Fruit fly (Drosophila melanogaster) whole organism, embryonic: ENCODE data around the gene Pex16.

ENCODE experiments used
- B-H2 ChIP-seq: fragments of 200-800 bp; sonication (Bioruptor generic); optimal IDR thresholded peaks from 2 replicates; lab custom pipeline; 2018; ENCODE audit warnings: missing biosample characterization, mild to moderate bottlenecking, missing genetic modification characterization
- Bdp1 ChIP-seq: fragments of 200-800 bp; sonication (Bioruptor generic); optimal IDR thresholded peaks from 3 replicates; lab custom pipeline; 2016; ENCODE audit warnings: missing biosample characterization, missing genetic modification characterization
- CG10959 ChIP-seq: fragments of 200-800 bp; sonication (Bioruptor generic); IDR thresholded peaks from 2 replicates; pipeline ENCODE4 v1.3.6; 2022; ENCODE audit warnings: missing biosample characterization, missing genetic modification characterization
- CG10979 ChIP-seq: fragments of 200-800 bp; sonication (Bioruptor generic); optimal IDR thresholded peaks from 2 replicates; lab custom pipeline; 2018; ENCODE audit warnings: missing biosample characterization, mild to moderate bottlenecking, missing genetic modification characterization, moderate library complexity
- CG11093 ChIP-seq: fragments of 200-800 bp; sonication (Bioruptor generic); IDR thresholded peaks from 3 replicates; pipeline ENCODE4 v1.3.6; 2022; ENCODE audit warnings: missing biosample characterization, missing genetic modification characterization
- CG12236 ChIP-seq: fragments of 200-800 bp; sonication (Bioruptor generic); optimal IDR thresholded peaks from 2 replicates; lab custom pipeline; 2016; ENCODE audit warnings: missing biosample characterization, missing genetic modification characterization
- CG12391 ChIP-seq: fragments of 200-800 bp; sonication (Bioruptor generic); optimal IDR thresholded peaks from 3 replicates; lab custom pipeline; 2018; ENCODE audit warnings: missing biosample characterization, mild to moderate bottlenecking, missing genetic modification characterization, moderate library complexity
- CG12659 ChIP-seq: fragments of 200-800 bp; sonication (Bioruptor generic); optimal IDR thresholded peaks from 3 replicates; lab custom pipeline; 2017; ENCODE audit warnings: mild to moderate bottlenecking, missing biosample characterization, missing genetic modification reagents, missing genetic modification characterization
- CG13894 ChIP-seq: fragments of 200-800 bp; sonication (Bioruptor generic); optimal IDR thresholded peaks from 3 replicates; lab custom pipeline; 2018; ENCODE audit warnings: missing biosample characterization, mild to moderate bottlenecking, missing genetic modification characterization, moderate library complexity
- CG15011 ChIP-seq: fragments of 200-800 bp; sonication (Bioruptor generic); optimal IDR thresholded peaks from 3 replicates; lab custom pipeline; 2018; ENCODE audit warnings: missing biosample characterization, mild to moderate bottlenecking, missing genetic modification characterization
- CG15514 ChIP-seq: fragments of 200-800 bp; sonication (Bioruptor generic); optimal IDR thresholded peaks from 3 replicates; lab custom pipeline; 2017; ENCODE audit warnings: missing biosample characterization, missing genetic modification characterization, mild to moderate bottlenecking, moderate library complexity, missing genetic modification reagents
- CG17568 ChIP-seq: fragments of 200-800 bp; sonication (Bioruptor generic); optimal IDR thresholded peaks from 2 replicates; lab custom pipeline; 2018; ENCODE audit warnings: missing biosample characterization, mild to moderate bottlenecking, missing genetic modification characterization, moderate library complexity
- CG1792 ChIP-seq: fragments of 200-800 bp; sonication (Bioruptor generic); optimal IDR thresholded peaks from 2 replicates; lab custom pipeline; 2016; ENCODE audit warnings: missing biosample characterization, missing genetic modification characterization
- CG18011 ChIP-seq: fragments of 200-800 bp; sonication (Bioruptor generic); optimal IDR thresholded peaks from 2 replicates; lab custom pipeline; 2017; ENCODE audit warnings: missing biosample characterization, missing genetic modification characterization, mild to moderate bottlenecking, moderate library complexity, missing genotype
- CG2120 ChIP-seq: fragments of 200-800 bp; sonication (Bioruptor generic); optimal IDR thresholded peaks from 3 replicates; lab custom pipeline; 2016; ENCODE audit warnings: missing biosample characterization, missing genetic modification characterization
- CG31441 ChIP-seq: fragments of 200-800 bp; sonication (Bioruptor generic); IDR thresholded peaks from 2 replicates; pipeline ENCODE4 v1.3.6; 2022; ENCODE audit warnings: missing biosample characterization, missing genetic modification characterization
- CG3281 ChIP-seq: fragments of 200-800 bp; sonication (Bioruptor generic); optimal IDR thresholded peaks from 3 replicates; lab custom pipeline; 2017; ENCODE audit warnings: missing biosample characterization, mild to moderate bottlenecking, missing genetic modification characterization
- CG6765 ChIP-seq: fragments of 200-800 bp; sonication (Bioruptor generic); optimal IDR thresholded peaks from 3 replicates; lab custom pipeline; 2017; ENCODE audit warnings: missing biosample characterization, mild to moderate bottlenecking, missing genetic modification characterization
- CG9932 ChIP-seq: fragments of 200-800 bp; sonication (Bioruptor generic); IDR thresholded peaks from 2 replicates; pipeline ENCODE4 v1.3.6; 2022; ENCODE audit warnings: missing biosample characterization, missing genetic modification characterization
- Camta ChIP-seq: fragments of 200-800 bp; sonication (Bioruptor generic); optimal IDR thresholded peaks from 2 replicates; lab custom pipeline; 2016; ENCODE audit warnings: missing biosample characterization, missing genetic modification characterization
- CrebB ChIP-seq: fragments of 200-800 bp; sonication (Bioruptor generic); optimal IDR thresholded peaks from 3 replicates; lab custom pipeline; 2018; ENCODE audit warnings: missing biosample characterization, mild to moderate bottlenecking, missing genetic modification characterization
- D19A ChIP-seq: fragments of 200-800 bp; optimal IDR thresholded peaks from 3 replicates; lab custom pipeline; 2019; ENCODE audit warnings: missing biosample characterization, mild to moderate bottlenecking, missing genetic modification characterization, moderate library complexity
- D19B ChIP-seq: fragments of 200-800 bp; sonication (Bioruptor generic); optimal IDR thresholded peaks from 2 replicates; lab custom pipeline; 2017; ENCODE audit warnings: missing biosample characterization, mild to moderate bottlenecking, missing genetic modification characterization
- Dll ChIP-seq: fragments of 200-800 bp; sonication (Bioruptor generic); IDR thresholded peaks from 4 replicates; pipeline ENCODE4 v1.3.6; 2022; ENCODE audit warnings: missing biosample characterization, missing genetic modification characterization; ENCODE audit not compliant: partially characterized antibody
- Doc2 ChIP-seq: fragments of 200-800 bp; sonication (Bioruptor generic); IDR thresholded peaks from 2 replicates; pipeline ENCODE4 v1.3.6; 2022; ENCODE audit warnings: missing biosample characterization, missing genetic modification characterization
- Dref ChIP-seq: fragments of 200-800 bp; sonication (Bioruptor generic); IDR thresholded peaks from 2 replicates; pipeline ENCODE4 v1.3.6; 2022; ENCODE audit warnings: missing biosample characterization, missing genetic modification characterization
- Elba2 ChIP-seq: fragments of 200-800 bp; sonication (Bioruptor generic); optimal IDR thresholded peaks from 3 replicates; lab custom pipeline; 2016; ENCODE audit warnings: missing biosample characterization, missing genetic modification characterization
- Ets97D ChIP-seq: fragments of 200-800 bp; sonication (Bioruptor generic); optimal IDR thresholded peaks from 3 replicates; lab custom pipeline; 2016; ENCODE audit warnings: missing biosample characterization, missing genetic modification characterization
- Hey ChIP-seq: fragments of 200-800 bp; sonication (Bioruptor generic); optimal IDR thresholded peaks from 3 replicates; lab custom pipeline; 2018; ENCODE audit warnings: missing biosample characterization, mild to moderate bottlenecking, missing genetic modification characterization
- Hmx ChIP-seq: fragments of 200-800 bp; sonication (Bioruptor generic); optimal IDR thresholded peaks from 2 replicates; lab custom pipeline; 2016; ENCODE audit warnings: missing biosample characterization, missing genetic modification characterization
- Hr78 ChIP-seq, 2 experiments: fragments of 200-800 bp in 1 of 2; fragments of >200 bp in 1 of 2; sonication (Bioruptor generic) in 1 of 2; optimal IDR thresholded peaks; 2 replicates each; lab custom pipeline; 2017 to 2019; ENCODE audit warnings: missing biosample characterization in 2 of 2, missing genetic modification characterization in 2 of 2, mild to moderate bottlenecking in 1 of 2, moderate library complexity in 1 of 2
- Lhr ChIP-seq: fragments of 200-800 bp; sonication (Bioruptor generic); optimal IDR thresholded peaks from 3 replicates; lab custom pipeline; 2017; ENCODE audit warnings: mild to moderate bottlenecking, missing biosample characterization, missing genetic modification reagents, missing genetic modification characterization
- Nf-YC ChIP-seq: fragments of 200-800 bp; optimal IDR thresholded peaks from 3 replicates; lab custom pipeline; 2019; ENCODE audit warnings: missing biosample characterization, mild to moderate bottlenecking, missing genetic modification characterization, moderate library complexity
- Optix ChIP-seq: fragments of 200-800 bp; sonication (Bioruptor generic); IDR thresholded peaks from 3 replicates; pipeline ENCODE4 v1.3.6; 2022; ENCODE audit warnings: missing biosample characterization, missing genetic modification characterization
- Ravus ChIP-seq: fragments of 200-800 bp; sonication (Bioruptor generic); IDR thresholded peaks from 2 replicates; pipeline ENCODE4 v1.3.6; 2022; ENCODE audit warnings: missing biosample characterization, missing genetic modification characterization
- abd-A ChIP-seq: fragments of 200-800 bp; sonication (Bioruptor generic); optimal IDR thresholded peaks from 3 replicates; lab custom pipeline; 2019; ENCODE audit warnings: missing biosample characterization, mild to moderate bottlenecking, missing genetic modification characterization, moderate library complexity
- ato ChIP-seq: fragments of 200-800 bp; sonication (Bioruptor generic); IDR thresholded peaks from 2 replicates; pipeline ENCODE4 v1.3.6; 2022; ENCODE audit warnings: missing biosample characterization, missing genetic modification characterization; ENCODE audit not compliant: partially characterized antibody
- chinmo ChIP-seq: fragments of 200-800 bp; sonication (Bioruptor generic); IDR thresholded peaks from 4 replicates; pipeline ENCODE4 v1.3.6; 2022; ENCODE audit warnings: missing biosample characterization, missing genetic modification characterization; ENCODE audit not compliant: partially characterized antibody
- exex ChIP-seq: fragments of 200-800 bp; sonication (Bioruptor generic); optimal IDR thresholded peaks from 4 replicates; lab custom pipeline; 2018; ENCODE audit warnings: missing biosample characterization, mild to moderate bottlenecking, missing genetic modification characterization, moderate library complexity
- gcm2 ChIP-seq: fragments of 200-800 bp; sonication (Bioruptor generic); optimal IDR thresholded peaks from 2 replicates; lab custom pipeline; 2016; ENCODE audit warnings: missing biosample characterization, missing genetic modification characterization
- lab ChIP-seq: fragments of 200-800 bp; sonication (Bioruptor generic); optimal IDR thresholded peaks from 3 replicates; lab custom pipeline; 2017; ENCODE audit warnings: missing biosample characterization, missing genetic modification characterization, mild to moderate bottlenecking, moderate library complexity, missing genetic modification reagents
- nerfin-1 ChIP-seq: fragments of 200-800 bp; sonication (Bioruptor generic); optimal IDR thresholded peaks from 3 replicates; lab custom pipeline; 2019; ENCODE audit warnings: missing biosample characterization, mild to moderate bottlenecking, missing genetic modification characterization, moderate library complexity
- peb ChIP-seq: fragments of 200-800 bp; sonication (Bioruptor generic); IDR thresholded peaks from 2 replicates; pipeline ENCODE4 v1.3.6; 2022; ENCODE audit warnings: missing biosample characterization, missing genetic modification characterization
- schlank ChIP-seq: fragments of 200-800 bp; sonication (Bioruptor generic); optimal IDR thresholded peaks from 2 replicates; lab custom pipeline; 2018; ENCODE audit warnings: missing biosample characterization, mild to moderate bottlenecking, missing genetic modification characterization
- shn ChIP-seq: fragments of 200-800 bp; sonication (Bioruptor generic); optimal IDR thresholded peaks from 3 replicates; lab custom pipeline; 2016; ENCODE audit warnings: missing biosample characterization, missing genetic modification characterization
- slp2 ChIP-seq: fragments of 200-800 bp; sonication (Bioruptor generic); optimal IDR thresholded peaks from 2 replicates; lab custom pipeline; 2016; ENCODE audit warnings: missing biosample characterization, missing genetic modification characterization
- tna ChIP-seq: fragments of 200-800 bp; sonication (Bioruptor generic); IDR thresholded peaks from 2 replicates; pipeline ENCODE4 v1.3.6; 2022; ENCODE audit warnings: missing biosample characterization, missing genetic modification characterization; ENCODE audit not compliant: partially characterized antibody
- vvl ChIP-seq: fragments of 200-800 bp; sonication (Bioruptor generic); IDR thresholded peaks from 2 replicates; pipeline ENCODE4 v1.3.6; 2022; ENCODE audit warnings: missing biosample characterization, missing genetic modification characterization

Pex16 gene

dm6 chr3L:20784812-20785671 is 7.0 kb upstream of the Pex16 start (continued):
- peak; percentile 75 for TF ChIP-seq CG15514 (GFP tag; lab: Kevin White, UChicago)
- no peak for TF ChIP-seq abd-A (tag; lab: Kevin White, UChicago)
- TF ChIP-seq CG13894 (tag; lab: Kevin White, UChicago), result peak; percentile 78
- 0 out of 2 replicates have a peak, but pooled peaks have one; percentile 44 for TF ChIP-seq ato (GFP tag; lab: Robert Waterston, UW)
- TF ChIP-seq Dref (GFP tag; lab: Robert Waterston, UW), result peak; percentile 42
- no peak; the same call in 3 of the 4 replicates for TF ChIP-seq Dll
- TF ChIP-seq Ravus, result no peak
- no peak for TF ChIP-seq CG15011 (GFP tag; lab: Kevin White, UChicago)
- peak; percentile 33; the same call in 1 of the 2 replicates for TF ChIP-seq CG31441 (GFP tag; lab: Robert Waterston, UW)
- peak; percentile 70 for TF ChIP-seq lab (GFP tag; lab: Kevin White, UChicago)
- 0 out of 2 replicates have a peak, but pooled peaks have one; percentile 25 for TF ChIP-seq CG10959 (GFP tag; lab: Robert Waterston, UW)
- TF ChIP-seq CG12659 (GFP tag; lab: Kevin White, UChicago), result peak; percentile 60
- TF ChIP-seq slp2 (GFP tag; lab: Kevin White, UChicago), result no peak
- no peak for TF ChIP-seq Hey
- peak; percentile 68 for TF ChIP-seq CG3281 (GFP tag; lab: Kevin White, UChicago)
- TF ChIP-seq Hmx, result peak; percentile 2
- peak; percentile 29 for TF ChIP-seq CG9932 (GFP tag; lab: Robert Waterston, UW)
- no peak for TF ChIP-seq CG6765 (GFP tag; lab: Kevin White, UChicago)
- TF ChIP-seq D19B (GFP tag; lab: Kevin White, UChicago), result peak; percentile 30
- TF ChIP-seq schlank (tag; lab: Kevin White, UChicago), result no peak
- no peak for TF ChIP-seq Ets97D
- no peak for TF ChIP-seq Optix (GFP tag; lab: Robert Waterston, UW)
- TF ChIP-seq peb (GFP tag; lab: Robert Waterston, UW), result no peak
- no peak for TF ChIP-seq gcm2
- TF ChIP-seq Doc2 (GFP tag; lab: Robert Waterston, UW), result no peak
- no peak for TF ChIP-seq Lhr
- TF ChIP-seq Bdp1 (GFP tag; lab: Kevin White, UChicago), result no peak
- TF ChIP-seq CG10979 (tag; lab: Kevin White, UChicago), result peak; percentile 2
- TF ChIP-seq CG2120 (GFP tag; lab: Kevin White, UChicago), result peak; percentile 51
- TF ChIP-seq vvl (GFP tag; lab: Robert Waterston, UW), result peak; percentile 68
- TF ChIP-seq shn (GFP tag; lab: Kevin White, UChicago), result no peak
- TF ChIP-seq CG12391 (tag; lab: Kevin White, UChicago), result peak; percentile 57
- TF ChIP-seq Nf-YC (tag; lab: Kevin White, UChicago), result peak; percentile 55
- TF ChIP-seq Hr78 (GFP tag; optimal IDR thresholded peaks at IDR 0.05; lab: Kevin White, UChicago), result no peak
- TF ChIP-seq nerfin-1 (tag; lab: Kevin White, UChicago), result peak; percentile 5
- peak; percentile 79; the same call in 3 of the 4 replicates for TF ChIP-seq chinmo (GFP tag; lab: Robert Waterston, UW)
- TF ChIP-seq B-H2 (GFP tag; lab: Kevin White, UChicago), result peak; percentile 32
- TF ChIP-seq CG11093, result no peak
- TF ChIP-seq CG1792 (GFP tag; lab: Kevin White, UChicago), result no peak
- TF ChIP-seq CG18011 (GFP tag; lab: Kevin White, UChicago), result no peak
- peak; percentile 5 for TF ChIP-seq exex (tag; lab: Kevin White, UChicago)
- peak; percentile 40 for TF ChIP-seq D19A
- TF ChIP-seq Camta (GFP tag; lab: Kevin White, UChicago), result no peak
- no peak for TF ChIP-seq CG17568 (GFP tag; lab: Kevin White, UChicago)
- TF ChIP-seq CG12236, result no peak
- TF ChIP-seq Elba2 (GFP tag; lab: Kevin White, UChicago), result no peak
- no peak for TF ChIP-seq tna (GFP tag; lab: Robert Waterston, UW)
- no peak for TF ChIP-seq CrebB (tag; lab: Kevin White, UChicago)
